Worm (Caenorhabditis elegans) whole organism, young adult: ENCODE data around the gene C03G6.6.
A peak's percentile ranks its signal among the peaks of the same experiment; 100 is the strongest.

Experiments used
- B0035.1 ChIP-seq: sonication (generic microtip); optimal IDR thresholded peaks from 2 replicates; lab custom pipeline; 2016; ENCODE audit warnings: missing genetic modification characterization, mild to moderate bottlenecking, missing compliant biosample characterization, missing genotype, missing genetic modification reagents
- F37B4.10 ChIP-seq: fragments of 200-800 bp; sonication (Bioruptor generic); IDR thresholded peaks from 2 replicates; pipeline ENCODE4 v1.3.6; 2022; ENCODE audit warnings: missing genetic modification characterization, missing compliant biosample characterization
- F39B2.1 ChIP-seq: fragments of 200-800 bp; sonication (Bioruptor generic); IDR thresholded peaks from 2 replicates; pipeline ENCODE4 v1.3.6; 2022; ENCODE audit warnings: missing genetic modification reagents, missing genetic modification characterization, missing compliant biosample characterization
- F49E8.2 ChIP-seq: sonication (generic microtip); optimal IDR thresholded peaks from 3 replicates; lab custom pipeline; 2017; ENCODE audit warnings: missing genetic modification characterization, mild to moderate bottlenecking, missing compliant biosample characterization, antibody characterized with exemption, moderate library complexity; ENCODE audit not compliant: insufficient read depth
- F57A8.1 ChIP-seq: fragments of 200-800 bp; sonication (Bioruptor generic); optimal IDR thresholded peaks from 2 replicates; lab custom pipeline; 2018; ENCODE audit warnings: mild to moderate bottlenecking, missing genetic modification characterization, moderate library complexity, missing compliant biosample characterization
- K11D2.4 ChIP-seq: fragments of 200-800 bp; sonication (Bioruptor generic); IDR thresholded peaks from 2 replicates; pipeline ENCODE4 v1.3.6; 2022; ENCODE audit warnings: missing genetic modification reagents, missing genetic modification characterization, missing compliant biosample characterization
- Y53F4B.3 ChIP-seq: fragments of 200-800 bp; sonication (Bioruptor generic); IDR thresholded peaks from 2 replicates; pipeline ENCODE4 v1.3.6; 2022; ENCODE audit warnings: missing genetic modification reagents, missing genetic modification characterization, missing compliant biosample characterization
- Y56A3A.18 ChIP-seq: fragments of 200-800 bp; sonication (Bioruptor generic); IDR thresholded peaks from 2 replicates; pipeline ENCODE4 v1.3.6; 2022; ENCODE audit warnings: missing genetic modification reagents, missing genetic modification characterization, missing compliant biosample characterization
- Y67H2A.10 ChIP-seq: fragments of 200-800 bp; sonication (Bioruptor generic); conservative IDR thresholded peaks from 2 replicates; pipeline ENCODE4 v1.3.6; 2022; ENCODE audit warnings: missing genetic modification reagents, missing genetic modification characterization, missing compliant biosample characterization
- ZK185.1 ChIP-seq: sonication (generic microtip); optimal IDR thresholded peaks from 2 replicates; lab custom pipeline; 2016; ENCODE audit warnings: mild to moderate bottlenecking, missing genetic modification characterization, missing compliant biosample characterization; ENCODE audit not compliant: poor library complexity, severe bottlenecking
- aptf-2 ChIP-seq: fragments of 200-800 bp; sonication (Bioruptor generic); conservative IDR thresholded peaks from 2 replicates; pipeline ENCODE4 v1.3.6; 2022; ENCODE audit warnings: missing genetic modification reagents, missing genetic modification characterization, missing compliant biosample characterization
- aptf-3 ChIP-seq: fragments of 200-800 bp; sonication (Bioruptor generic); IDR thresholded peaks from 2 replicates; pipeline ENCODE4 v1.3.6; 2022; ENCODE audit warnings: missing genetic modification characterization, missing compliant biosample characterization
- attf-5 ChIP-seq: fragments of 200-800 bp; sonication (Bioruptor generic); optimal IDR thresholded peaks from 2 replicates; lab custom pipeline; 2018; ENCODE audit warnings: mild to moderate bottlenecking, missing genetic modification characterization, missing compliant biosample characterization
- attf-6 ChIP-seq: fragments of 200-800 bp; sonication (Bioruptor generic); IDR thresholded peaks from 2 replicates; pipeline ENCODE4 v1.3.6; 2022; ENCODE audit warnings: missing genetic modification reagents, missing genetic modification characterization, missing compliant biosample characterization
- bed-1 ChIP-seq: fragments of 200-800 bp; sonication (Bioruptor generic); IDR thresholded peaks from 2 replicates; pipeline ENCODE4 v1.3.6; 2022; ENCODE audit warnings: missing genetic modification reagents, missing genetic modification characterization, missing compliant biosample characterization
- ceh-58 ChIP-seq: fragments of 200-800 bp; sonication (Bioruptor generic); IDR thresholded peaks from 2 replicates; pipeline ENCODE4 v1.3.6; 2022; ENCODE audit warnings: missing genetic modification characterization, missing compliant biosample characterization
- dox-1 ChIP-seq: fragments of 200-800 bp; sonication (Bioruptor generic); IDR thresholded peaks from 2 replicates; pipeline ENCODE4 v1.3.6; 2022; ENCODE audit warnings: missing genetic modification reagents, missing genetic modification characterization, missing compliant biosample characterization
- dpff-1 ChIP-seq: sonication (generic microtip); optimal IDR thresholded peaks from 2 replicates; lab custom pipeline; 2017; ENCODE audit warnings: mild to moderate bottlenecking, missing genetic modification characterization, missing compliant biosample characterization
- egl-44 ChIP-seq: fragments of 200-800 bp; sonication (Bioruptor generic); IDR thresholded peaks from 2 replicates; pipeline ENCODE4 v1.3.6; 2022; ENCODE audit warnings: missing genetic modification reagents, missing genetic modification characterization, missing compliant biosample characterization
- him-1 ChIP-seq: sonication (generic microtip); optimal IDR thresholded peaks from 2 replicates; lab custom pipeline; 2016; ENCODE audit warnings: missing genotype, missing genetic modification reagents, missing genetic modification characterization, missing compliant biosample characterization
- hlh-12 ChIP-seq: sonication (generic microtip); optimal IDR thresholded peaks from 2 replicates; lab custom pipeline; 2016; ENCODE audit warnings: missing genetic modification characterization, missing compliant biosample characterization
- hrde-1 ChIP-seq: sonication (generic microtip); optimal IDR thresholded peaks from 2 replicates; lab custom pipeline; 2016; ENCODE audit warnings: missing genetic modification characterization, mild to moderate bottlenecking, missing compliant biosample characterization, moderate library complexity, missing genotype, missing genetic modification reagents, borderline replicate concordance
- let-526 ChIP-seq: fragments of 200-800 bp; sonication (Bioruptor generic); IDR thresholded peaks from 2 replicates; pipeline ENCODE4 v1.3.6; 2022; ENCODE audit warnings: missing genetic modification reagents, missing genetic modification characterization, missing compliant biosample characterization
- lin-54 ChIP-seq: fragments of 200-800 bp; sonication (Bioruptor generic); optimal IDR thresholded peaks from 2 replicates; lab custom pipeline; 2018; ENCODE audit warnings: mild to moderate bottlenecking, missing genetic modification characterization, missing compliant biosample characterization
- nhr-179 ChIP-seq: sonication (generic microtip); optimal IDR thresholded peaks from 2 replicates; lab custom pipeline; 2016; ENCODE audit warnings: mild to moderate bottlenecking, missing genetic modification characterization, missing compliant biosample characterization
- nhr-27 ChIP-seq: fragments of 200-800 bp; sonication (Bioruptor generic); optimal IDR thresholded peaks from 2 replicates; lab custom pipeline; 2018; ENCODE audit warnings: mild to moderate bottlenecking, missing genetic modification characterization, moderate library complexity, missing compliant biosample characterization
- nhr-80 ChIP-seq: sonication (generic microtip); optimal IDR thresholded peaks from 2 replicates; lab custom pipeline; 2016; ENCODE audit warnings: missing genetic modification characterization, missing compliant biosample characterization
- nhr-90 ChIP-seq: sonication (generic microtip); optimal IDR thresholded peaks from 2 replicates; lab custom pipeline; 2016; ENCODE audit warnings: missing genotype, mild to moderate bottlenecking, missing genetic modification characterization, missing compliant biosample characterization
- pha-4 ChIP-seq: fragments of 150-350 bp; sonication (generic microtip); optimal IDR thresholded peaks from 2 replicates; lab custom pipeline; 2014; ENCODE audit warnings: missing biosample characterization, missing genetic modification reagents, missing genetic modification characterization
- snpc-1.3 ChIP-seq: sonication (generic microtip); optimal IDR thresholded peaks from 2 replicates; lab custom pipeline; 2017; ENCODE audit warnings: missing genetic modification characterization, mild to moderate bottlenecking, missing compliant biosample characterization, antibody characterized with exemption, moderate library complexity, missing genotype, missing genetic modification reagents; ENCODE audit not compliant: insufficient read depth
- tlf-1 ChIP-seq: fragments of 200-800 bp; sonication (Bioruptor generic); optimal IDR thresholded peaks from 2 replicates; lab custom pipeline; 2018; ENCODE audit warnings: mild to moderate bottlenecking, missing genetic modification characterization, missing compliant biosample characterization
- unc-62 ChIP-seq: fragments of 150-350 bp; optimal IDR thresholded peaks from 2 replicates; lab custom pipeline; 2014; ENCODE audit warnings: missing biosample characterization, missing genetic modification reagents, missing genetic modification characterization
- zfh-2 ChIP-seq: fragments of 200-800 bp; sonication (Bioruptor generic); conservative IDR thresholded peaks from 2 replicates; pipeline ENCODE4 v1.3.6; 2022; ENCODE audit warnings: missing genetic modification reagents, missing genetic modification characterization, missing compliant biosample characterization
- ztf-6 ChIP-seq: fragments of 200-800 bp; sonication (Bioruptor generic); IDR thresholded peaks from 2 replicates; pipeline ENCODE4 v1.3.6; 2022; ENCODE audit warnings: missing genetic modification reagents, missing genetic modification characterization, missing compliant biosample characterization

C03G6.6 gene

ce11 chrV:7364059-7364458, 6.8 kb downstream of the C03G6.6 start, which contains the start of gene cyp-35A2:
Gene cyp-35A2, minus strand, starts transcription at chrV:7364182.
- no peak for TF ChIP-seq K11D2.4 (GFP tag; lab: Robert Waterston, UW)
- peak; percentile 59 for TF ChIP-seq nhr-80 (tag; lab: Kevin White, UChicago)
- no peak for TF ChIP-seq F39B2.1
- no peak for TF ChIP-seq lin-54 (GFP tag; lab: Kevin White, UChicago)
- TF ChIP-seq egl-44 (GFP tag; lab: Robert Waterston, UW) = no peak
- TF ChIP-seq F37B4.10 (GFP tag; lab: Robert Waterston, UW) = no peak
- no peak for TF ChIP-seq pha-4 (tag; lab: Kevin White, UChicago)
- no peak for TF ChIP-seq let-526 (GFP tag; lab: Robert Waterston, UW)

- TF ChIP-seq dpff-1 (tag; lab: Kevin White, UChicago) (no peak), hlh-12 (tag; lab: Kevin White, UChicago) (no peak), Y67H2A.10 (no peak), zfh-2 (GFP tag; lab: Robert Waterston, UW) (no peak), dox-1 (no peak), ceh-58 (no peak), tlf-1 (no peak), B0035.1 (tag; lab: Kevin White, UChicago) (no peak), F57A8.1 (GFP tag; lab: Kevin White, UChicago) (no peak), hrde-1 (tag; lab: Kevin White, UChicago) (no peak), nhr-179 (tag; lab: Kevin White, UChicago) (no peak), him-1 (no peak), Y56A3A.18 (GFP tag; lab: Robert Waterston, UW) (no peak), attf-5 (GFP tag; lab: Kevin White, UChicago) (no peak)
Measured at ce11 chrV:7364951-7365350, 7.7 kb downstream of the C03G6.6 start, which contains the start of gene exc-13. Gene exc-13, plus strand, starts transcription at chrV:7365251.

ce11 chrV:7369578-7369977, 12.3 kb downstream of the C03G6.6 start, which contains the start of gene srj-14:
Gene srj-14, plus strand, starts transcription at chrV:7369708.
- no peak for TF ChIP-seq nhr-90 (tag; lab: Kevin White, UChicago)
- TF ChIP-seq pha-4 (tag; lab: Kevin White, UChicago) = no peak
- TF ChIP-seq aptf-2 (GFP tag; lab: Robert Waterston, UW) = no peak
- TF ChIP-seq Y53F4B.3 (GFP tag; lab: Robert Waterston, UW) = no peak
- TF ChIP-seq Y67H2A.10 = no peak
- TF ChIP-seq aptf-3 (GFP tag; lab: Robert Waterston, UW) = no peak
- no peak for TF ChIP-seq snpc-1.3 (tag; lab: Kevin White, UChicago)
- no peak for TF ChIP-seq ztf-6 (GFP tag; lab: Robert Waterston, UW)
- TF ChIP-seq unc-62 (GFP tag; lab: Kevin White, UChicago) = no peak
- no peak for TF ChIP-seq nhr-27 (tag; lab: Kevin White, UChicago)
- TF ChIP-seq, all 124 proteins: peak for 0

ce11 chrV:7374090-7374489, 16.9 kb downstream of the C03G6.6 start, which contains the start of gene srx-56:
Gene srx-56, plus strand, starts transcription at chrV:7374390.
- TF ChIP-seq F49E8.2 (tag; lab: Kevin White, UChicago) (no peak), ZK185.1 (tag; lab: Kevin White, UChicago) (no peak)

- TF ChIP-seq Y53F4B.3 (GFP tag; lab: Robert Waterston, UW) (no peak), unc-62 (GFP tag; lab: Kevin White, UChicago) (no peak), F49E8.2 (tag; lab: Kevin White, UChicago) (no peak), bed-1 (GFP tag; lab: Robert Waterston, UW) (no peak), tlf-1 (no peak), attf-6 (GFP tag; lab: Robert Waterston, UW) (no peak)
Measured at ce11 chrV:7379384-7379783, 22.2 kb downstream of the C03G6.6 start, which contains the start of gene srsx-24. Gene srsx-24, minus strand, starts transcription at chrV:7379484.
